Fruit fly (Drosophila melanogaster): Measurements from ENCODE around the gene REPTOR.

The REPTOR gene

DNA sequence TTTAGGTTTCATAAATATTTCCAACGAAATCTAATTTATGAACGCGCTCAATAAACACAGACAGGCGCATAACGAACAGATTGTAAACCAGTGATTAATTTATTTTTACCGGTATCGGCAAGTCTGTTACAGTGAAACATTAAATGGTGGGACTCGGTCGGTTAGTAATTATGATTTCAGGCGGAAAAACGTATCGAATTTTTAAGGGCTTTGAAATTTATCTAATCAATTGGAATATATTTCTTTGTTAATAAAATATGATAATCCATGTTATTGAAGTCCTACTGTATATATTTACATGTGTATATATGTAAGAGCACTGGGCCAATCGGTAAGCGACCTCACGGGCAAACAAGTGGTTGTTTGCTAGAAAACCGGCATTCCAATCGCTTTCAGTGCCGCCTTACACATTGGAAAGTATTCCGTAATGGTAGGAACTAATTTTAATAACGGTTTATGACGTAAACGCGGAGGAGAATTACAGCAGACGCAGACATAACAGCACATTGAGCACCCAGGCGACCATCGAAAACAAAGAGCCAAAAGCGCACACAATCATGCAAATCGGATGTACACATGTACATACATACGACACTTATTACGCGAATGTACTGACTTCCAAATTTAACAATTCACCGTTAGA lies 39.5 kb downstream of the REPTOR start (continued):
- TF ChIP-seq ase (GFP tag; IDR thresholded peaks at IDR 0.05) (peak; percentile 93), corto (GFP tag; optimal IDR thresholded peaks at IDR 0.05) (peak; percentile 60), cato (GFP tag; optimal IDR thresholded peaks at IDR 0.05; ENCODE audit: borderline replicate concordance) (peak; percentile 75), CG2889 (GFP tag; IDR thresholded peaks at IDR 0.05) (peak; percentile 91), pros (GFP tag; optimal IDR thresholded peaks at IDR 0.05) (no peak), Sox102F (GFP tag; optimal IDR thresholded peaks at IDR 0.05) (peak; percentile 96), pb (GFP tag; optimal IDR thresholded peaks at IDR 0.05) (peak; percentile 30), Ada2b (GFP tag; IDR thresholded peaks at IDR 0.05) (peak; percentile 95), CG16815 (GFP tag; optimal IDR thresholded peaks at IDR 0.05) (peak; percentile 73), bowl (GFP tag; IDR thresholded peaks at IDR 0.05) (peak; percentile 95), nerfin-2 (GFP tag; IDR thresholded peaks at IDR 0.05; ENCODE audit: partially characterized antibody) (no peak), CG1792 (GFP tag; optimal IDR thresholded peaks at IDR 0.05) (peak; percentile 72), CG1233 (GFP tag; optimal IDR thresholded peaks at IDR 0.05) (peak; percentile 89), Drgx (GFP tag; IDR thresholded peaks at IDR 0.05) (peak; percentile 95), Dbx (GFP tag; IDR thresholded peaks at IDR 0.05) (peak; percentile 96), Nf-YC (tag; optimal IDR thresholded peaks at IDR 0.05) (peak; percentile 85), CG12391 (tag; optimal IDR thresholded peaks at IDR 0.05) (peak; percentile 93), CG7786 (GFP tag; optimal IDR thresholded peaks at IDR 0.05) (peak; percentile 84), sna (GFP tag; IDR thresholded peaks at IDR 0.05; ENCODE audit: partially characterized antibody) (no peak), BtbVII (GFP tag; optimal IDR thresholded peaks at IDR 0.05) (peak; percentile 77), CG12942 (GFP tag; optimal IDR thresholded peaks at IDR 0.05) (peak; percentile 89), Side (GFP tag; optimal IDR thresholded peaks at IDR 0.05) (peak; percentile 77), zen2 (GFP tag; IDR thresholded peaks at IDR 0.05; ENCODE audit: partially characterized antibody) (no peak), lab (GFP tag; optimal IDR thresholded peaks at IDR 0.05) (peak; percentile 94), tx (GFP tag; optimal IDR thresholded peaks at IDR 0.05) (peak; percentile 87), exex (tag; optimal IDR thresholded peaks at IDR 0.05) (peak; percentile 86), CG3726 (GFP tag; IDR thresholded peaks at IDR 0.05) (peak; percentile 85), CG9727 (GFP tag; optimal IDR thresholded peaks at IDR 0.05) (peak; percentile 88), CG17385 (GFP tag; optimal IDR thresholded peaks at IDR 0.05) (peak; percentile 93), Gsc (GFP tag; IDR thresholded peaks at IDR 0.05) (peak; percentile 72; the same call in 1 of the 2 replicates), CG5953 (GFP tag; IDR thresholded peaks at IDR 0.05) (peak; percentile 90), Mad (GFP tag; optimal IDR thresholded peaks at IDR 0.05) (peak; percentile 84), CG12104 (GFP tag; optimal IDR thresholded peaks at IDR 0.05) (peak; percentile 92), Lpt (GFP tag; optimal IDR thresholded peaks at IDR 0.05) (no peak), gcm (GFP tag; optimal IDR thresholded peaks at IDR 0.05) (peak; percentile 79), CG9215 (GFP tag; IDR thresholded peaks at IDR 0.05) (peak; percentile 90), Dip3 (GFP tag; optimal IDR thresholded peaks at IDR 0.05) (peak; percentile 90), Max (GFP tag; optimal IDR thresholded peaks at IDR 0.05) (peak; percentile 84), sima (GFP tag; optimal IDR thresholded peaks at IDR 0.05) (peak; percentile 52), CG30403 (GFP tag; optimal IDR thresholded peaks at IDR 0.05) (peak; percentile 90), sob (GFP tag; IDR thresholded peaks at IDR 0.05) (peak; percentile 97), emc (GFP tag; optimal IDR thresholded peaks at IDR 0.05) (peak; percentile 76), Nf-YA (GFP tag; IDR thresholded peaks at IDR 0.05) (peak; percentile 85), CG9797 (GFP tag; optimal IDR thresholded peaks at IDR 0.05) (no peak), CG10462 (GFP tag; optimal IDR thresholded peaks at IDR 0.05) (peak; percentile 79), zen (tag; optimal IDR thresholded peaks at IDR 0.05) (peak; percentile 88), repo (GFP tag; optimal IDR thresholded peaks at IDR 0.05) (peak; percentile 81), Hr78 (GFP tag; optimal IDR thresholded peaks at IDR 0.05) (peak in 1 of 2 experiments; percentile 70), CG18476 (GFP tag; optimal IDR thresholded peaks at IDR 0.05) (peak; percentile 75), CG3838 (GFP tag; optimal IDR thresholded peaks at IDR 0.05) (peak; percentile 81)
